Worm (Caenorhabditis elegans): ENCODE measurements around the gene C17B7.12.

ce11 chrV:3308169-3308568 is 44.9 kb upstream of the C17B7.12 start, which contains the start of gene srbc-3:
- TF ChIP-seq fos-1 (tag; optimal IDR thresholded peaks at IDR 0.05) = no peak
- TF ChIP-seq skn-1 (tag; optimal IDR thresholded peaks at IDR 0.05) = no peak
- TF ChIP-seq fkh-10 (GFP tag; optimal IDR thresholded peaks at IDR 0.05) = no peak
- no peak for TF ChIP-seq unc-62 (GFP tag; optimal IDR thresholded peaks at IDR 0.05)
- no peak for TF ChIP-seq ztf-11 (tag; optimal IDR thresholded peaks at IDR 0.05)
- no peak for TF ChIP-seq ces-1 (GFP tag; optimal IDR thresholded peaks at IDR 0.05)
- TF ChIP-seq ama-1 (optimal IDR thresholded peaks at IDR 0.05) = no peak
- no peak for TF ChIP-seq efl-1 (optimal IDR thresholded peaks at IDR 0.05)
- no peak for TF ChIP-seq efl-1 (GFP tag; optimal IDR thresholded peaks at IDR 0.05 in 1 of 2)
- TF ChIP-seq sptf-1 (tag; optimal IDR thresholded peaks at IDR 0.05) = no peak
- TF ChIP-seq jun-1 (tag; optimal IDR thresholded peaks at IDR 0.05) = no peak
- TF ChIP-seq lin-13 (GFP tag; optimal IDR thresholded peaks at IDR 0.05) = no peak
- no peak for TF ChIP-seq C04F5.9 (tag; optimal IDR thresholded peaks at IDR 0.05)
- no peak for TF ChIP-seq elt-3 (tag; optimal IDR thresholded peaks at IDR 0.05)

All from whole organism, L1 larva.